Worm (Caenorhabditis elegans) whole organism, early embryonic: ENCODE measurements around the gene cpr-3.

Experiments used
- B0310.2 ChIP-seq: sonication (generic microtip); optimal IDR thresholded peaks from 2 replicates; lab custom pipeline; 2016; ENCODE audit warnings: mild to moderate bottlenecking, missing genetic modification characterization, missing compliant biosample characterization
- F13C5.2 ChIP-seq: sonication (generic microtip); optimal IDR thresholded peaks from 2 replicates; lab custom pipeline; 2017; ENCODE audit warnings: mild to moderate bottlenecking, missing genetic modification characterization, inconsistent platforms, missing compliant biosample characterization
- aly-1 ChIP-seq: sonication (generic microtip); optimal IDR thresholded peaks from 2 replicates; lab custom pipeline; 2016; ENCODE audit warnings: missing genetic modification characterization, missing compliant biosample characterization
- ama-1 ChIP-seq: fragments of 150-350 bp; optimal IDR thresholded peaks from 2 replicates; lab custom pipeline; 2014
- ceh-36 ChIP-seq: sonication (generic microtip); optimal IDR thresholded peaks from 2 replicates; lab custom pipeline; 2016; ENCODE audit warnings: missing genetic modification characterization, inconsistent platforms, missing compliant biosample characterization
- ets-7 ChIP-seq: sonication (generic microtip); optimal IDR thresholded peaks from 2 replicates; lab custom pipeline; 2016; ENCODE audit warnings: missing genotype, missing genetic modification characterization, missing compliant biosample characterization
- flt-1 ChIP-seq: fragments of 200-800 bp; sonication (Bioruptor generic); IDR thresholded peaks from 2 replicates; pipeline ENCODE4 v1.3.6; 2022; ENCODE audit warnings: missing genetic modification characterization, missing compliant biosample characterization
- hnd-1 ChIP-seq: sonication (generic microtip); optimal IDR thresholded peaks from 2 replicates; lab custom pipeline; 2016; ENCODE audit warnings: missing genetic modification characterization, missing compliant biosample characterization
- pes-1 ChIP-seq: fragments of 200-800 bp; sonication (Bioruptor generic); IDR thresholded peaks from 2 replicates; pipeline ENCODE4 v1.3.6; 2022; ENCODE audit warnings: missing genetic modification reagents, missing genetic modification characterization, missing compliant biosample characterization
- scrt-1 ChIP-seq: fragments of 200-800 bp; sonication (Bioruptor generic); IDR thresholded peaks from 2 replicates; pipeline ENCODE4 v1.3.6; 2022; ENCODE audit warnings: missing genetic modification characterization, missing compliant biosample characterization
- sea-1 ChIP-seq: fragments of 200-800 bp; sonication (Bioruptor generic); conservative IDR thresholded peaks from 2 replicates; pipeline ENCODE4 v1.3.6; 2022; ENCODE audit warnings: missing genetic modification characterization, missing compliant biosample characterization
- tbx-11 ChIP-seq: fragments of 200-800 bp; sonication (Bioruptor generic); IDR thresholded peaks from 2 replicates; pipeline ENCODE4 v1.3.6; 2022; ENCODE audit warnings: missing genetic modification characterization, missing compliant biosample characterization
- tbx-37 ChIP-seq: fragments of 200-800 bp; sonication (Bioruptor generic); conservative IDR thresholded peaks from 2 replicates; pipeline ENCODE4 v1.3.6; 2022; ENCODE audit warnings: missing genetic modification reagents, missing genetic modification characterization, missing compliant biosample characterization
- tra-4 ChIP-seq: sonication (generic microtip); optimal IDR thresholded peaks from 2 replicates; lab custom pipeline; 2017; ENCODE audit warnings: missing genetic modification characterization, missing compliant biosample characterization

ce11 chrV:15285984-15286383, 12.5 kb downstream of the cpr-3 start:
- TF ChIP-seq ceh-36 (no peak), ama-1 (lab: Kevin White, UChicago) (no peak), pes-1 (GFP tag; lab: Robert Waterston, UW) (no peak), sea-1 (GFP tag; lab: Robert Waterston, UW) (no peak), tra-4 (tag; lab: Kevin White, UChicago) (no peak), flt-1 (GFP tag; lab: Robert Waterston, UW) (no peak), tbx-37 (GFP tag; lab: Robert Waterston, UW) (no peak), F13C5.2 (tag; lab: Kevin White, UChicago) (no peak), tbx-11 (GFP tag; lab: Robert Waterston, UW) (no peak), ets-7 (tag; lab: Kevin White, UChicago) (no peak), B0310.2 (no peak), aly-1 (no peak), hnd-1 (tag; lab: Kevin White, UChicago) (no peak), scrt-1 (GFP tag; lab: Robert Waterston, UW) (no peak)
